Fruit fly (Drosophila melanogaster): Measurements from ENCODE around the gene PlexB.

The PlexB gene

dm6 chr4:87278-87677 lies 43.7 kb upstream of the PlexB start:
- TF ChIP-seq Pdp1 (GFP tag; optimal IDR thresholded peaks at IDR 0.05) (peak in 1 of 2 experiments; percentile 2), stwl (tag; optimal IDR thresholded peaks at IDR 0.05) (no peak), Nf-YB (GFP tag; optimal IDR thresholded peaks at IDR 0.05) (peak; percentile 92), Nf-YC (tag; optimal IDR thresholded peaks at IDR 0.05) (peak; percentile 94)

dm6 chr4:84868-85267 lies 41.3 kb upstream of the PlexB start:
- no peak for TF ChIP-seq CG13296 (GFP tag; optimal IDR thresholded peaks at IDR 0.05)
- TF ChIP-seq CG6654 (GFP tag; optimal IDR thresholded peaks at IDR 0.05), result no peak
- no peak for TF ChIP-seq lmd (GFP tag; IDR thresholded peaks at IDR 0.05)
- no peak for TF ChIP-seq D (optimal IDR thresholded peaks at IDR 0.05)
- peak; percentile 15 for TF ChIP-seq D (GFP tag; optimal IDR thresholded peaks at IDR 0.05)
- no peak for TF ChIP-seq CG4404 (GFP tag; IDR thresholded peaks at IDR 0.05)
- TF ChIP-seq CG2199 (GFP tag; IDR thresholded peaks at IDR 0.05), result 0 out of 3 replicates have a peak, but pooled peaks have one; percentile 56
- TF ChIP-seq CG12219 (GFP tag; optimal IDR thresholded peaks at IDR 0.05), result no peak
- TF ChIP-seq ase (GFP tag; IDR thresholded peaks at IDR 0.05), result no peak
- no peak for TF ChIP-seq ara (GFP tag; IDR thresholded peaks at IDR 0.05)
- peak; percentile 30 for TF ChIP-seq sqz (GFP tag; optimal IDR thresholded peaks at IDR 0.05)
- no peak for TF ChIP-seq Med (GFP tag)
- TF ChIP-seq CG4328 (GFP tag; optimal IDR thresholded peaks at IDR 0.05), result no peak
- no peak for TF ChIP-seq CG6765 (GFP tag; optimal IDR thresholded peaks at IDR 0.05)
- peak; percentile 81 for TF ChIP-seq gsb-n (tag; optimal IDR thresholded peaks at IDR 0.05)
- no peak for TF ChIP-seq Hr39 (optimal IDR thresholded peaks at IDR 0.05)

- TF ChIP-seq CG2199 (GFP tag; IDR thresholded peaks at IDR 0.05) (peak; percentile 91), CG11723 (GFP tag; optimal IDR thresholded peaks at IDR 0.05) (no peak), lab (GFP tag; optimal IDR thresholded peaks at IDR 0.05) (no peak), dmrt99B (tag; optimal IDR thresholded peaks at IDR 0.05) (no peak), Dref (GFP tag; IDR thresholded peaks at IDR 0.05) (no peak), hth (optimal IDR thresholded peaks at IDR 0.05) (no peak)
Observed at dm6 chr4:76157-76556, 32.6 kb upstream of the PlexB start.

DNA sequence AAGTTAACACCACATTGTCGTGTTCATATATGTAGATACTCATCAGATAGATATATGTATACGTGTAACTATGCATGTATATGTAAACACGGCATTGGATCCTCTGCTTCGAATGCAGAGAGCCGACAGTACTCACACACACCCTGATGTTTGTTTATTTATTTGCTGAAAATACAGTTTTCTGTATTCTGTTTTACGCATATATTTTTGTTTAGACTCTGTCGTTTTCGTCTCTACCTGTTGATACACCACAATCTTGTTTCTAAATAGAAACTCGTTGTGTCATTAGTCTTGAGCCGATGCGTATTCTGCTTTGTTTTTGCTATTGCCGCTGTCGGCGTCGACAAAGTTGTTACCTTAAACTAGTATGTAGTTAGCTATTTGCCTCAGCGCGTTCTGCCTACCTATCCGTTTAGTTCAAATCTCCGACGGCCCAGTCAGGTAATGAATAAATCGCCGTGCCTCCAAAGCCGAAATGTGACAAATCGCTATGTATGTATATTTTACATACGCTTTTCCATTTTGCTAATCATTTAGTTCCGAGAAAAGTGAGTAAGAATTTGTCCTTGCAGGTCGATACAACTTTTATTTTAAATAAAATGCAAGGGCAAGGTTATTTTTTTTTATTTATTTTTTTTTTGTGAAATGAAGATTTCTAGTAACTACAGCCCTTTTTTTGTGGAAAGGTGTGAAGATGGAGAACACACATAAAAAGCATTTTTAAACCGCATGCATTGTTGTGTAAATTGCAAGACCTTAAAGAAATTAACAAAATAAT lies 26.7 kb upstream of the PlexB start:
- TF ChIP-seq Bteb2 (GFP tag; optimal IDR thresholded peaks at IDR 0.05), result no peak
- peak; percentile 50; the same call in 1 of the 2 replicates for TF ChIP-seq CG14014 (GFP tag; IDR thresholded peaks at IDR 0.05)
- TF ChIP-seq CG5180 (GFP tag; optimal IDR thresholded peaks at IDR 0.05), result no peak
- no peak for TF ChIP-seq HmgD (GFP tag; optimal IDR thresholded peaks at IDR 0.05)
- TF ChIP-seq CG6683 (GFP tag; optimal IDR thresholded peaks at IDR 0.05), result no peak
- peak; percentile 76 for TF ChIP-seq CG8924 (tag; optimal IDR thresholded peaks at IDR 0.05)
- no peak for TF ChIP-seq stc (GFP tag; IDR thresholded peaks at IDR 0.05)
- peak; percentile 1 for TF ChIP-seq gem (tag; optimal IDR thresholded peaks at IDR 0.05)
- TF ChIP-seq Nf-YA (GFP tag; IDR thresholded peaks at IDR 0.05), result no peak
- no peak for TF ChIP-seq pho (GFP tag; optimal IDR thresholded peaks at IDR 0.05)
- no peak for TF ChIP-seq CG5953 (GFP tag; IDR thresholded peaks at IDR 0.05)
- TF ChIP-seq CG10654 (GFP tag; optimal IDR thresholded peaks at IDR 0.05), result no peak
- TF ChIP-seq sens (GFP tag), result peak; percentile 80
- TF ChIP-seq zen (tag; optimal IDR thresholded peaks at IDR 0.05), result peak; percentile 58
- TF ChIP-seq Optix (GFP tag; IDR thresholded peaks at IDR 0.05), result no peak
- TF ChIP-seq corto (GFP tag; optimal IDR thresholded peaks at IDR 0.05), result no peak
- no peak for TF ChIP-seq crc (GFP tag; optimal IDR thresholded peaks at IDR 0.05)
- TF ChIP-seq CG4820 (GFP tag; optimal IDR thresholded peaks at IDR 0.05), result no peak
- TF ChIP-seq kah (GFP tag; optimal IDR thresholded peaks at IDR 0.05), result peak; percentile 92
- TF ChIP-seq Hmx (GFP tag; optimal IDR thresholded peaks at IDR 0.05), result no peak
- TF ChIP-seq tll (GFP tag; optimal IDR thresholded peaks at IDR 0.05), result no peak
- peak; percentile 93 for TF ChIP-seq chinmo (GFP tag; IDR thresholded peaks at IDR 0.05; ENCODE audit: partially characterized antibody)
